Fruit fly (Drosophila melanogaster) whole organism, embryonic: ENCODE results near the gene HemK2.

Experiments
- CG10267 ChIP-seq: fragments of 200-800 bp; sonication (Bioruptor generic); optimal IDR thresholded peaks from 2 replicates; lab custom pipeline; 2018; ENCODE audit warnings: missing biosample characterization, mild to moderate bottlenecking, missing genetic modification characterization, moderate library complexity
- CG11093 ChIP-seq: fragments of 200-800 bp; sonication (Bioruptor generic); IDR thresholded peaks from 3 replicates; pipeline ENCODE4 v1.3.6; 2022; ENCODE audit warnings: missing biosample characterization, missing genetic modification characterization
- CG31365 ChIP-seq: fragments of 200-800 bp; sonication (Bioruptor generic); optimal IDR thresholded peaks from 2 replicates; lab custom pipeline; 2018; ENCODE audit warnings: missing biosample characterization, mild to moderate bottlenecking, missing genetic modification characterization
- psq ChIP-seq: fragments of 200-800 bp; sonication (Bioruptor generic); optimal IDR thresholded peaks from 2 replicates; lab custom pipeline; 2017; ENCODE audit warnings: missing biosample characterization, missing genetic modification characterization
- sima ChIP-seq: fragments of 200-800 bp; sonication (Bioruptor generic); optimal IDR thresholded peaks from 2 replicates; lab custom pipeline; 2016; ENCODE audit warnings: missing biosample characterization, missing genetic modification characterization
- wor ChIP-seq: fragments of 200-800 bp; sonication (Bioruptor generic); IDR thresholded peaks from 2 replicates; pipeline ENCODE4 v1.3.6; 2022; ENCODE audit warnings: missing biosample characterization, missing genetic modification characterization

DNA sequence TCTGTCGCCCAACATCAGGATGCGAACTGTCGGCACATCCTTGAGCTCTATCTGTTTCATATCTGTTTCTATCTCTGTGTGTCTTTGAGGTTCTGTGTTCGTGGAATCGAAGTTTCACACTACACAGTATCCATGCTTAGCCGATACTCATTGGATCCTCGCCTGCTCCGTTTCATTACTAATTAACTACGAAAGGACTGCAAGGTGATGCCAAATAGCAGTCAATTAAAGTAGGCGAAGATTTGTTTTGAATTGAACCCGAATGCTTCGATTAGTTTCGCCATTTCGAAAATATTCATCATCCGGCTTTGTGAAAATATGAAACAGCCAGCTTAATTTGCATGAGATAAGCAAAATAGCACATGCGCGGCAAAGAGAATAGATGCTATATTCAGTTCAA is 12.2 kb upstream of the HemK2 start, which contains the start of gene CG15399:
- TF ChIP-seq CG10267 (tag; lab: Kevin White, UChicago) = no peak
- no peak for TF ChIP-seq sima
- TF ChIP-seq CG31365 = no peak
- TF ChIP-seq CG11093 (GFP tag; lab: Robert Waterston, UW) = no peak
- no peak for TF ChIP-seq psq (GFP tag; lab: Kevin White, UChicago)
- no peak for TF ChIP-seq wor (GFP tag; lab: Robert Waterston, UW)
